Worm (Caenorhabditis elegans): ENCODE data around the gene T19C3.6.

DNA sequence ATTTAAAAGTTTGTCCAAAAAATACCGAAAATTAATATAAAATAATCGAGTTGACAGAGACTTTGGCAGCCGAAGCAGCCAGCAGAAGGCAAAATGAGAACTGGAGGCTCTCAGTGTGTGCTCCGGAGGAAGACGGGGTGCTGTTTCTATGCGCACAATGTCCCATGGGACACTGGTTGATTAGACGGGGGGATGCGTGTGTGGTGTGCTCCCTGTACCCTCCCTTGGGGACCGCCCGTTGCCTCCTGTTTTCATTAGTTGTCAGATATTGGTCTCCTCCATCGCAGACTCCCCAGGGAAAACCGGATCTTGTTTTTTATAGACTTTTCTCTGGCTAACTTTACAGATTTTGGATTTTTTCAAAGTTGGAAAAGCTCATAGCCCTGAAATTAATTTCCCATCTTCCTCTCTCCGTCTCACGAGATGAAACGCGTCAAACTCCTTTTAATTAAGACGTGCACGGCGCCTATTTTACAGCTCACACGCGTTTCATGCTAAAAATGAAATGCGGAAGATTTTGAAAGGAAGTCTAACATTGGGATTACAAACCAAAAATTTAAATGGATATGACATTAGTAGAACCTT is 33.9 kb upstream of the T19C3.6 start, which contains the start of gene C09F5.3:
- TF ChIP-seq flt-1 (GFP tag; IDR thresholded peaks at IDR 0.05) = no peak
- TF ChIP-seq T22C8.4 (GFP tag; IDR thresholded peaks at IDR 0.05) = no peak
